Fruit fly (Drosophila melanogaster): Measurements from ENCODE around the gene obst-F.
A peak's percentile ranks its signal among the peaks of the same experiment; 100 is the strongest.

obst-F gene

dm6 chr3L:20237167-20237566, 35.7 kb upstream of the obst-F start:
- no peak for TF ChIP-seq Crg-1 (GFP tag; optimal IDR thresholded peaks at IDR 0.05)
- no peak for TF ChIP-seq Clk (GFP tag; optimal IDR thresholded peaks at IDR 0.05)
- no peak for TF ChIP-seq CG7045 (GFP tag; optimal IDR thresholded peaks at IDR 0.05)
- no peak for TF ChIP-seq CG33017 (tag; optimal IDR thresholded peaks at IDR 0.05)
- no peak for TF ChIP-seq CG14711 (tag; optimal IDR thresholded peaks at IDR 0.05)
- no peak for TF ChIP-seq CG12768 (GFP tag; optimal IDR thresholded peaks at IDR 0.05)
- no peak for TF ChIP-seq bab1 (GFP tag; optimal IDR thresholded peaks at IDR 0.05)
- TF ChIP-seq toe (GFP tag; optimal IDR thresholded peaks at IDR 0.05): no peak
- no peak for TF ChIP-seq Mnt (GFP tag; optimal IDR thresholded peaks at IDR 0.05)
- no peak for TF ChIP-seq kay (GFP tag; ENCODE audit: borderline replicate concordance)

- TF ChIP-seq Hr96 (GFP tag; optimal IDR thresholded peaks at IDR 0.05): no peak
- no peak for TF ChIP-seq bab1 (GFP tag; optimal IDR thresholded peaks at IDR 0.05)
- no peak for TF ChIP-seq Clk (GFP tag; optimal IDR thresholded peaks at IDR 0.05)
- TF ChIP-seq CG14711 (tag; optimal IDR thresholded peaks at IDR 0.05): no peak
- TF ChIP-seq cic (GFP tag; optimal IDR thresholded peaks at IDR 0.05): no peak
- no peak for TF ChIP-seq CG11617 (GFP tag; optimal IDR thresholded peaks at IDR 0.05)
- TF ChIP-seq CG33017 (tag; optimal IDR thresholded peaks at IDR 0.05): no peak
- TF ChIP-seq ovo (GFP tag; optimal IDR thresholded peaks at IDR 0.05): no peak
- TF ChIP-seq CG5204 (GFP tag; optimal IDR thresholded peaks at IDR 0.05): no peak
- TF ChIP-seq CG1620 (GFP tag; optimal IDR thresholded peaks at IDR 0.05): no peak
- no peak for TF ChIP-seq cnc (optimal IDR thresholded peaks at IDR 0.05)
- TF ChIP-seq CG7045 (GFP tag; optimal IDR thresholded peaks at IDR 0.05): no peak
These were observed 29.9 kb upstream of the obst-F start, which contains the start of gene CG13813 for dm6 chr3L:20231369-20231768. Gene CG13813, plus strand, starts transcription at chr3L:20231669.

- TF ChIP-seq CG33017 (tag; optimal IDR thresholded peaks at IDR 0.05): peak; percentile 33
- TF ChIP-seq CG5204 (GFP tag; optimal IDR thresholded peaks at IDR 0.05): no peak
- peak; percentile 70 for TF ChIP-seq ovo (GFP tag; optimal IDR thresholded peaks at IDR 0.05)
- TF ChIP-seq toe (GFP tag; optimal IDR thresholded peaks at IDR 0.05): peak; percentile 1
- peak; percentile 57 for TF ChIP-seq Mnt (GFP tag; optimal IDR thresholded peaks at IDR 0.05)
- TF ChIP-seq tj (GFP tag; optimal IDR thresholded peaks at IDR 0.05): no peak
- peak; percentile 49 for TF ChIP-seq CG12768 (GFP tag; optimal IDR thresholded peaks at IDR 0.05)
- TF ChIP-seq Crg-1 (GFP tag; optimal IDR thresholded peaks at IDR 0.05): no peak
- TF ChIP-seq bab1 (GFP tag; optimal IDR thresholded peaks at IDR 0.05): peak; percentile 33
- TF ChIP-seq pad (GFP tag; optimal IDR thresholded peaks at IDR 0.05): peak; percentile 46
- peak; percentile 85 for TF ChIP-seq cic (GFP tag; optimal IDR thresholded peaks at IDR 0.05)
These were observed 28.8 kb upstream of the obst-F start for dm6 chr3L:20230178-20230775.

dm6 chr3L:20226153-20226552, 24.7 kb upstream of the obst-F start:
- no peak for TF ChIP-seq cnc (optimal IDR thresholded peaks at IDR 0.05)
- TF ChIP-seq ovo (GFP tag; optimal IDR thresholded peaks at IDR 0.05): no peak
- TF ChIP-seq bab1 (GFP tag; optimal IDR thresholded peaks at IDR 0.05): peak; percentile 36

- TF ChIP-seq CG7101 (tag; optimal IDR thresholded peaks at IDR 0.05): no peak
- TF ChIP-seq bab1 (GFP tag; optimal IDR thresholded peaks at IDR 0.05): no peak
- no peak for TF ChIP-seq Hr96 (GFP tag; optimal IDR thresholded peaks at IDR 0.05)
- no peak for TF ChIP-seq CG1620 (GFP tag; optimal IDR thresholded peaks at IDR 0.05)
- TF ChIP-seq CG11617 (GFP tag; optimal IDR thresholded peaks at IDR 0.05): no peak
- TF ChIP-seq tj (GFP tag; optimal IDR thresholded peaks at IDR 0.05): no peak
- no peak for TF ChIP-seq CG14711 (tag; optimal IDR thresholded peaks at IDR 0.05)
- TF ChIP-seq Mnt (GFP tag; optimal IDR thresholded peaks at IDR 0.05): no peak
- TF ChIP-seq CG33017 (tag; optimal IDR thresholded peaks at IDR 0.05): no peak
- TF ChIP-seq ovo (GFP tag; optimal IDR thresholded peaks at IDR 0.05): no peak
- TF ChIP-seq pad (GFP tag; optimal IDR thresholded peaks at IDR 0.05): no peak
- TF ChIP-seq CG7045 (GFP tag; optimal IDR thresholded peaks at IDR 0.05): no peak
- no peak for TF ChIP-seq toe (GFP tag; optimal IDR thresholded peaks at IDR 0.05)
- no peak for TF ChIP-seq Crg-1 (GFP tag; optimal IDR thresholded peaks at IDR 0.05)
- no peak for TF ChIP-seq kay (GFP tag; ENCODE audit: borderline replicate concordance)
- TF ChIP-seq cic (GFP tag; optimal IDR thresholded peaks at IDR 0.05): no peak
- TF ChIP-seq Clk (GFP tag; optimal IDR thresholded peaks at IDR 0.05): no peak
- TF ChIP-seq CG12768 (GFP tag; optimal IDR thresholded peaks at IDR 0.05): no peak
- no peak for TF ChIP-seq CG5204 (GFP tag; optimal IDR thresholded peaks at IDR 0.05)
These were observed 22.0 kb upstream of the obst-F start, which contains the start of gene CG17147 for dm6 chr3L:20223398-20223951. Gene CG17147, plus strand, starts transcription at chr3L:20223932.

- TF ChIP-seq Mnt (GFP tag; optimal IDR thresholded peaks at IDR 0.05): no peak
- no peak for TF ChIP-seq pad (GFP tag; optimal IDR thresholded peaks at IDR 0.05)
These were observed 21.2 kb upstream of the obst-F start for dm6 chr3L:20222617-20223016.

dm6 chr3L:20221412-20221864, 20.0 kb upstream of the obst-F start, which contains the start of gene CG17145:
Gene CG17145, plus strand, starts transcription at chr3L:20221814.
- TF ChIP-seq kay (GFP tag; ENCODE audit: borderline replicate concordance): no peak
- no peak for TF ChIP-seq CG7045 (GFP tag; optimal IDR thresholded peaks at IDR 0.05)
- no peak for TF ChIP-seq CG7101 (tag; optimal IDR thresholded peaks at IDR 0.05)
- TF ChIP-seq Crg-1 (GFP tag; optimal IDR thresholded peaks at IDR 0.05): no peak
- no peak for TF ChIP-seq CG1620 (GFP tag; optimal IDR thresholded peaks at IDR 0.05)
- TF ChIP-seq Mnt (GFP tag; optimal IDR thresholded peaks at IDR 0.05): no peak
- no peak for TF ChIP-seq CG11617 (GFP tag; optimal IDR thresholded peaks at IDR 0.05)
- no peak for TF ChIP-seq bab1 (GFP tag; optimal IDR thresholded peaks at IDR 0.05)
- no peak for TF ChIP-seq tj (GFP tag; optimal IDR thresholded peaks at IDR 0.05)
- TF ChIP-seq CG33017 (tag; optimal IDR thresholded peaks at IDR 0.05): no peak
- no peak for TF ChIP-seq Hr96 (GFP tag; optimal IDR thresholded peaks at IDR 0.05)
- no peak for TF ChIP-seq CG5204 (GFP tag; optimal IDR thresholded peaks at IDR 0.05)
- TF ChIP-seq CG12768 (GFP tag; optimal IDR thresholded peaks at IDR 0.05): no peak
- no peak for TF ChIP-seq CG14711 (tag; optimal IDR thresholded peaks at IDR 0.05)
- TF ChIP-seq pad (GFP tag; optimal IDR thresholded peaks at IDR 0.05): no peak

All from whole organism, adult.